Worm (Caenorhabditis elegans): ENCODE results near the gene cnc-5.

ce11 chrV:1466949-1467348, 21.8 kb downstream of the cnc-5 start:
- no peak for TF ChIP-seq aly-1 (tag; optimal IDR thresholded peaks at IDR 0.05)
- no peak for TF ChIP-seq hmbx-1 (tag; optimal IDR thresholded peaks at IDR 0.05)
- no peak for TF ChIP-seq ama-1 (optimal IDR thresholded peaks at IDR 0.05)
- TF ChIP-seq pes-1 (GFP tag; IDR thresholded peaks at IDR 0.05) = no peak
- no peak for TF ChIP-seq B0310.2 (tag; optimal IDR thresholded peaks at IDR 0.05)
- no peak for TF ChIP-seq ets-7 (tag; optimal IDR thresholded peaks at IDR 0.05)
- TF ChIP-seq sea-1 (GFP tag; conservative IDR thresholded peaks at IDR 0.05) = no peak
- TF ChIP-seq hnd-1 (tag; optimal IDR thresholded peaks at IDR 0.05) = no peak
- TF ChIP-seq scrt-1 (GFP tag; IDR thresholded peaks at IDR 0.05) = no peak
- no peak for TF ChIP-seq hmg-4 (GFP tag; optimal IDR thresholded peaks at IDR 0.05)

All from whole organism, early embryonic.